Worm (Caenorhabditis elegans): ENCODE data around the gene Y57G11C.8.

The Y57G11C.8 gene

ce11 chrIV:14781537-14781936, at the start of gene Y57G11C.8:
TSS of gene Y57G11C.8 (plus strand) at chrIV:14781837.
- TF ChIP-seq nhr-10 (tag; optimal IDR thresholded peaks at IDR 0.05) (no peak), ZK546.5 (tag; optimal IDR thresholded peaks at IDR 0.05) (no peak), ceh-16 (tag; optimal IDR thresholded peaks at IDR 0.05) (no peak), sma-3 (GFP tag; optimal IDR thresholded peaks at IDR 0.05) (no peak), skn-1 (tag; optimal IDR thresholded peaks at IDR 0.05) (no peak), snpc-4 (tag; optimal IDR thresholded peaks at IDR 0.05) (no peak), blmp-1 (tag; optimal IDR thresholded peaks at IDR 0.05; ENCODE audit: insufficient read depth) (no peak), peb-1 (tag; optimal IDR thresholded peaks at IDR 0.05) (no peak), dmd-4 (tag; optimal IDR thresholded peaks at IDR 0.05) (no peak), unc-39 (tag; optimal IDR thresholded peaks at IDR 0.05) (no peak), ceh-82 (tag; optimal IDR thresholded peaks at IDR 0.05) (no peak), egl-27 (tag; optimal IDR thresholded peaks at IDR 0.05) (no peak), nhr-77 (tag; optimal IDR thresholded peaks at IDR 0.05) (no peak), nhr-237 (tag; optimal IDR thresholded peaks at IDR 0.05) (no peak)

DNA sequence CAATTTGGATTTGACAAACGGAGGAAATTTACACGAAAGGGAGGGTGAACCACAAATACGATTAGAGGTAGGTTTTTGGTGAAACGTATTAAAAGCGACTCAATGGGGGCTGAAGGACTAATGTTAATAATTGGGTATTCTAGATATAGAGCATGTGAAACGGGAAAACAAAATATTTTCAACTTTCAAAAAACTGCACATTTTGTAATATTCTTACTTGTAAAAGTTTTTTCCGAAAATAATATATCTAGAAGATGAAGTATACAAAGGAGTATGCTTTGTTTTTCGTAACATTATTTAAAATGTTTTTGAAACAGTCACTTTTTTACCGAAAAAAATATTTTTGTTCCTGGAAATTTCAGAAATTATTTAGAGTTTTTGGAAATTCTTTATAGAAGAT, 39.7 kb upstream of the Y57G11C.8 start:
- TF ChIP-seq Y55F3AM.14 (GFP tag; optimal IDR thresholded peaks at IDR 0.05): no peak
- TF ChIP-seq unc-39 (tag; optimal IDR thresholded peaks at IDR 0.05): no peak
- TF ChIP-seq gmeb-1 (tag; optimal IDR thresholded peaks at IDR 0.05): no peak
- TF ChIP-seq F13H6.1 (tag; optimal IDR thresholded peaks at IDR 0.05): no peak
- TF ChIP-seq peb-1 (tag; optimal IDR thresholded peaks at IDR 0.05): no peak
- TF ChIP-seq nhr-6 (tag; optimal IDR thresholded peaks at IDR 0.05): no peak
- no peak for TF ChIP-seq skn-1 (tag; optimal IDR thresholded peaks at IDR 0.05)
- no peak for TF ChIP-seq unc-62 (GFP tag; optimal IDR thresholded peaks at IDR 0.05)
- no peak for TF ChIP-seq ceh-16 (tag; optimal IDR thresholded peaks at IDR 0.05)
- no peak for TF ChIP-seq R02D3.7 (tag; optimal IDR thresholded peaks at IDR 0.05)
- no peak for TF ChIP-seq lin-11 (tag; optimal IDR thresholded peaks at IDR 0.05)
- TF ChIP-seq egl-27 (tag; optimal IDR thresholded peaks at IDR 0.05): no peak
- TF ChIP-seq sma-9 (GFP tag; optimal IDR thresholded peaks at IDR 0.05): no peak
- TF ChIP-seq sma-9 (tag; optimal IDR thresholded peaks at IDR 0.05): no peak
- no peak for TF ChIP-seq nhr-77 (tag; optimal IDR thresholded peaks at IDR 0.05)
- no peak for TF ChIP-seq lin-13 (GFP tag; optimal IDR thresholded peaks at IDR 0.05)
- no peak for TF ChIP-seq C34F6.9 (tag; optimal IDR thresholded peaks at IDR 0.05)
- TF ChIP-seq mdl-1 (tag; optimal IDR thresholded peaks at IDR 0.05): no peak
- no peak for TF ChIP-seq ztf-1 (GFP tag; conservative IDR thresholded peaks at IDR 0.05)
- TF ChIP-seq nhr-237 (tag; optimal IDR thresholded peaks at IDR 0.05): no peak
- no peak for TF ChIP-seq ztf-4 (tag; optimal IDR thresholded peaks at IDR 0.05)

- TF ChIP-seq sem-4 (tag; optimal IDR thresholded peaks at IDR 0.05) (no peak), snpc-4 (tag; optimal IDR thresholded peaks at IDR 0.05) (no peak), ztf-11 (tag; optimal IDR thresholded peaks at IDR 0.05) (no peak), mbf-1 (tag; optimal IDR thresholded peaks at IDR 0.05) (no peak), sma-3 (GFP tag; optimal IDR thresholded peaks at IDR 0.05) (no peak), crh-2 (tag; optimal IDR thresholded peaks at IDR 0.05) (no peak), elt-3 (tag; optimal IDR thresholded peaks at IDR 0.05) (no peak), lin-13 (GFP tag; optimal IDR thresholded peaks at IDR 0.05) (no peak), ceh-82 (tag; optimal IDR thresholded peaks at IDR 0.05) (no peak), C34F6.9 (tag; optimal IDR thresholded peaks at IDR 0.05) (no peak), nhr-21 (tag; optimal IDR thresholded peaks at IDR 0.05) (no peak), unc-55 (GFP tag; optimal IDR thresholded peaks at IDR 0.05) (no peak)
Observed at ce11 chrIV:14754912-14755311, 26.7 kb upstream of the Y57G11C.8 start, which contains the start of gene Y57G11C.499. TSS of gene Y57G11C.499 (minus strand) at chrIV:14754934.

- TF ChIP-seq mbf-1 (tag; optimal IDR thresholded peaks at IDR 0.05) (no peak), nhr-25 (tag; optimal IDR thresholded peaks at IDR 0.05) (no peak), nhr-237 (tag; optimal IDR thresholded peaks at IDR 0.05) (no peak), lin-13 (GFP tag; optimal IDR thresholded peaks at IDR 0.05) (no peak), nhr-77 (tag; optimal IDR thresholded peaks at IDR 0.05) (no peak), skn-1 (tag; optimal IDR thresholded peaks at IDR 0.05) (no peak), gmeb-1 (tag; optimal IDR thresholded peaks at IDR 0.05) (no peak)
Observed at ce11 chrIV:14757786-14758185, 23.9 kb upstream of the Y57G11C.8 start.

DNA sequence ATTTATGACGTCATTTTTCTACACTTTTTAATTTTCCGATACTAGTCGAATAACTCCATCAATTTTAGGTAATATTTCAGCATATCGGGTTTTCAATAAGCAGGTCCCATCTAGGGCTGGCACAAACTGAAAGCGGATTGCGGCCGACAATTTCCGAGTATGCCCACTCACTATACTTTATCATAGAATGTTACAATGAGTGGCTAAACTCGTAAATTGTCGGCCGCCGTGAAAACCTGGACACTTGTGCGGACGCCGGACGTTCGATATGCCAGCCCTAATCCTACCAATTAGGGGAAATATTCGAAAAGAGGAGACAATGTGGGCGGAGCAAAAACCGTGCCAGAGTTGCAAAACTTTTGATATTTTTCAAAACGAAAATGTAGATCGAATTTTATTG, 22.0 kb upstream of the Y57G11C.8 start:
- no peak for TF ChIP-seq unc-39 (tag; optimal IDR thresholded peaks at IDR 0.05)
- TF ChIP-seq peb-1 (tag; optimal IDR thresholded peaks at IDR 0.05): no peak
- TF ChIP-seq ceh-82 (tag; optimal IDR thresholded peaks at IDR 0.05): no peak
- no peak for TF ChIP-seq mab-5 (tag; optimal IDR thresholded peaks at IDR 0.05)
- TF ChIP-seq alr-1 (tag; optimal IDR thresholded peaks at IDR 0.05): no peak
- no peak for TF ChIP-seq sma-9 (GFP tag; optimal IDR thresholded peaks at IDR 0.05)
- TF ChIP-seq sma-9 (tag; optimal IDR thresholded peaks at IDR 0.05): no peak
- TF ChIP-seq egl-27 (tag; optimal IDR thresholded peaks at IDR 0.05): no peak
- TF ChIP-seq unc-55 (GFP tag; optimal IDR thresholded peaks at IDR 0.05): no peak
- TF ChIP-seq elt-1 (tag; optimal IDR thresholded peaks at IDR 0.05): no peak
- TF ChIP-seq nhr-23 (tag; optimal IDR thresholded peaks at IDR 0.05): no peak
- no peak for TF ChIP-seq lin-13 (GFP tag; optimal IDR thresholded peaks at IDR 0.05)
- no peak for TF ChIP-seq C34F6.9 (tag; optimal IDR thresholded peaks at IDR 0.05)
- no peak for TF ChIP-seq R02D3.7 (tag; optimal IDR thresholded peaks at IDR 0.05)
- TF ChIP-seq lin-11 (tag; optimal IDR thresholded peaks at IDR 0.05): no peak
- TF ChIP-seq Y55F3AM.14 (GFP tag; optimal IDR thresholded peaks at IDR 0.05): no peak
- no peak for TF ChIP-seq nhr-12 (tag; optimal IDR thresholded peaks at IDR 0.05)
